Fruit fly (Drosophila melanogaster): Measurements from ENCODE around the gene sn.

dm6 chrX:7944151-7944713 is 19.6 kb upstream of the sn start:
- TF ChIP-seq Myc (optimal IDR thresholded peaks at IDR 0.05): no peak
- no peak for TF ChIP-seq Abd-B (GFP tag; optimal IDR thresholded peaks at IDR 0.05)
- no peak for TF ChIP-seq Dfd (GFP tag; optimal IDR thresholded peaks at IDR 0.05)
- no peak for TF ChIP-seq Hr78 (GFP tag; optimal IDR thresholded peaks at IDR 0.05)
- TF ChIP-seq HLH106 (tag; optimal IDR thresholded peaks at IDR 0.05): no peak
- no peak for TF ChIP-seq lola (GFP tag; optimal IDR thresholded peaks at IDR 0.05)
- no peak for TF ChIP-seq br (GFP tag; optimal IDR thresholded peaks at IDR 0.05)
- TF ChIP-seq psq (GFP tag; optimal IDR thresholded peaks at IDR 0.05): no peak
- TF ChIP-seq Vsx2 (GFP tag; optimal IDR thresholded peaks at IDR 0.05; ENCODE audit: partially characterized antibody): no peak
- TF ChIP-seq Dif (GFP tag; optimal IDR thresholded peaks at IDR 0.05; ENCODE audit: partially characterized antibody): no peak

Data from whole organism, wandering third instar larva.